Fruit fly (Drosophila melanogaster): ENCODE results near the gene CG4558.
A peak's percentile ranks its signal among the peaks of the same experiment; 100 is the strongest.

Gene CG4558

dm6 chrX:6852574-6852973, 3.0 kb downstream of the CG4558 start (continued):
- TF ChIP-seq CG2199 (GFP tag; IDR thresholded peaks at IDR 0.05) (no peak), shn (GFP tag; optimal IDR thresholded peaks at IDR 0.05) (peak; percentile 90), NC2α (GFP tag; optimal IDR thresholded peaks at IDR 0.05) (peak; percentile 71), CG16815 (GFP tag; optimal IDR thresholded peaks at IDR 0.05) (peak; percentile 79), Tbp (GFP tag; optimal IDR thresholded peaks at IDR 0.05) (no peak), NfI (GFP tag; optimal IDR thresholded peaks at IDR 0.05) (peak; percentile 94), CG30020 (tag; optimal IDR thresholded peaks at IDR 0.05) (peak; percentile 85), CG2129 (GFP tag; IDR thresholded peaks at IDR 0.05; ENCODE audit: partially characterized antibody) (no peak), run (tag; optimal IDR thresholded peaks at IDR 0.05) (peak; percentile 64), Trl (optimal IDR thresholded peaks at IDR 0.05) (no peak), Trl (GFP tag; optimal IDR thresholded peaks at IDR 0.05) (peak; percentile 94), zf30C (GFP tag; optimal IDR thresholded peaks at IDR 0.05) (no peak), CG17385 (GFP tag; optimal IDR thresholded peaks at IDR 0.05) (peak; percentile 83), row (GFP tag; IDR thresholded peaks at IDR 0.05) (peak; percentile 95), tin (GFP tag; optimal IDR thresholded peaks at IDR 0.05) (peak; percentile 92), slp2 (GFP tag; optimal IDR thresholded peaks at IDR 0.05) (peak; percentile 92), CG4820 (GFP tag; optimal IDR thresholded peaks at IDR 0.05) (peak; percentile 89), Scr (GFP tag; IDR thresholded peaks at IDR 0.05; ENCODE audit: partially characterized antibody) (peak; percentile 54), mirr (GFP tag; optimal IDR thresholded peaks at IDR 0.05) (peak; percentile 93), Pdp1 (GFP tag; optimal IDR thresholded peaks at IDR 0.05) (peak; percentile 89 to 93), nau (GFP tag; optimal IDR thresholded peaks at IDR 0.05) (peak; percentile 76), lmd (GFP tag; IDR thresholded peaks at IDR 0.05) (peak; percentile 92), Dll (GFP tag; IDR thresholded peaks at IDR 0.05; ENCODE audit: partially characterized antibody) (peak; percentile 67; the same call in 3 of the 4 replicates), bbx (GFP tag; IDR thresholded peaks at IDR 0.05; ENCODE audit: partially characterized antibody) (no peak), Ssrp (tag; optimal IDR thresholded peaks at IDR 0.05) (peak; percentile 90), CG15601 (tag; optimal IDR thresholded peaks at IDR 0.05) (peak; percentile 84), CG7839 (tag; optimal IDR thresholded peaks at IDR 0.05) (peak; percentile 95), bcd (GFP tag; optimal IDR thresholded peaks at IDR 0.05) (peak; percentile 90), CG10654 (GFP tag; optimal IDR thresholded peaks at IDR 0.05) (peak; percentile 90), CG17186 (GFP tag; optimal IDR thresholded peaks at IDR 0.05) (peak; percentile 89), CG7987 (GFP tag; optimal IDR thresholded peaks at IDR 0.05) (peak; percentile 84), CG33557 (GFP tag; optimal IDR thresholded peaks at IDR 0.05) (peak; percentile 75), pita (GFP tag; optimal IDR thresholded peaks at IDR 0.05) (no peak), CG10366 (GFP tag; IDR thresholded peaks at IDR 0.05) (peak; percentile 77), CG4360 (GFP tag; IDR thresholded peaks at IDR 0.05) (peak; percentile 59), slou (GFP tag; optimal IDR thresholded peaks at IDR 0.05) (peak; percentile 82), CG32532 (GFP tag; IDR thresholded peaks at IDR 0.05) (peak; percentile 89), chn (GFP tag; optimal IDR thresholded peaks at IDR 0.05) (peak; percentile 92), Fer2 (tag; optimal IDR thresholded peaks at IDR 0.05) (peak; percentile 86), Taf1 (GFP tag; IDR thresholded peaks at IDR 0.05) (0 out of 2 replicates have a peak, but pooled peaks have one; percentile 28), CG13894 (tag; optimal IDR thresholded peaks at IDR 0.05) (peak; percentile 94), Dek (tag; optimal IDR thresholded peaks at IDR 0.05) (peak; percentile 91), CG6683 (GFP tag; optimal IDR thresholded peaks at IDR 0.05) (peak; percentile 69), tap (tag; optimal IDR thresholded peaks at IDR 0.05) (peak; percentile 83), CG1233 (GFP tag; optimal IDR thresholded peaks at IDR 0.05) (peak; percentile 88), fru (optimal IDR thresholded peaks at IDR 0.05) (no peak), CG14710 (tag; optimal IDR thresholded peaks at IDR 0.05) (peak; percentile 91), Awh (GFP tag; IDR thresholded peaks at IDR 0.05) (peak; percentile 81), CG2712 (tag; optimal IDR thresholded peaks at IDR 0.05) (peak; percentile 92), CG8281 (tag; optimal IDR thresholded peaks at IDR 0.05) (peak; percentile 73), Mad (GFP tag; optimal IDR thresholded peaks at IDR 0.05) (peak; percentile 88)

Data from whole organism, embryonic.